Worm (Caenorhabditis elegans) whole organism, late embryonic: ENCODE results near the gene lrch-1.

Experiments used
- C08G9.2 ChIP-seq: sonication (generic microtip); optimal IDR thresholded peaks from 2 replicates; lab custom pipeline; 2016; ENCODE audit warnings: mild to moderate bottlenecking, missing genetic modification characterization, moderate library complexity, missing compliant biosample characterization
- elt-4 ChIP-seq: sonication (generic microtip); optimal IDR thresholded peaks from 2 replicates; lab custom pipeline; 2016; ENCODE audit warnings: missing genetic modification characterization, missing compliant biosample characterization
- madf-2 ChIP-seq: sonication (generic microtip); optimal IDR thresholded peaks from 2 replicates; lab custom pipeline; 2017; ENCODE audit warnings: missing genetic modification characterization, missing compliant biosample characterization
- nfya-1 ChIP-seq: sonication (generic microtip); optimal IDR thresholded peaks from 2 replicates; lab custom pipeline; 2017; ENCODE audit warnings: missing genetic modification characterization, mild to moderate bottlenecking, missing compliant biosample characterization, antibody characterized with exemption, moderate library complexity
- pax-1 ChIP-seq: fragments of 150-350 bp; optimal IDR thresholded peaks from 2 replicates; lab custom pipeline; 2014; ENCODE audit warnings: missing biosample characterization, missing genetic modification characterization
- ref-2 ChIP-seq: sonication (generic microtip); optimal IDR thresholded peaks from 2 replicates; lab custom pipeline; 2016; ENCODE audit warnings: missing genetic modification characterization, missing compliant biosample characterization

DNA sequence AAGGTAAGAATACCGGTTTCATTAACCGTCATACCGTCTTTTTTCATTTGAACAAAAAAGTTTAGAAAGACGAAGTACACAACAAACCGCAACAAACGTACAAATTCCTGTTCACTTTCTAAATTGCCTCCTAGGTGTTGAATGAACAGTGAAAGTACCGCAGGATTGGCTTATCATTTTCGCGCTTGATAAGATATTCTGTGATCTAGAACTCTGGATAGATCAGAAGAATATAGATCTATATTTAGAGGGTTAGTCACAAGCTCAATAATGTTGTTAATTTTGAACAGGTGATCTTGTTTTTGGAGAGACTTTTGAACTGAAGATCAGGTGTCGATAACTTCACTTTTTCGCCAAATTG, 38.2 kb upstream of the lrch-1 start:
- TF ChIP-seq C08G9.2 (tag; lab: Kevin White, UChicago) (no peak), ref-2 (tag; lab: Kevin White, UChicago) (no peak), pax-1 (tag; lab: Kevin White, UChicago) (no peak), elt-4 (tag; lab: Kevin White, UChicago) (no peak), madf-2 (no peak), nfya-1 (tag; lab: Kevin White, UChicago) (no peak)
